Fruit fly (Drosophila melanogaster) whole organism, embryonic: Measurements from ENCODE around the gene Mybbp1A.

Experiments
- ATbp ChIP-seq: fragments of 200-800 bp; sonication (Bioruptor generic); optimal IDR thresholded peaks from 2 replicates; lab custom pipeline; 2017; ENCODE audit warnings: missing biosample characterization, mild to moderate bottlenecking, missing genetic modification characterization, missing genetic modification reagents
- ac ChIP-seq: fragments of 200-800 bp; sonication (Bioruptor generic); optimal IDR thresholded peaks from 3 replicates; lab custom pipeline; 2017; ENCODE audit warnings: missing biosample characterization, mild to moderate bottlenecking, missing genetic modification characterization
- jing ChIP-seq: fragments of 200-800 bp; sonication (Bioruptor generic); optimal IDR thresholded peaks from 2 replicates; lab custom pipeline; 2018; ENCODE audit warnings: missing biosample characterization, mild to moderate bottlenecking, missing genetic modification characterization
- onecut ChIP-seq: fragments of 200-800 bp; sonication (Bioruptor generic); IDR thresholded peaks from 2 replicates; pipeline ENCODE4 v1.3.6; 2022; ENCODE audit warnings: missing biosample characterization, missing genetic modification characterization

dm6 chrX:646395-647009 is 16.9 kb downstream of the Mybbp1A start:
- TF ChIP-seq jing (GFP tag; lab: Kevin White, UChicago) (no peak), ATbp (GFP tag; lab: Kevin White, UChicago) (no peak), ac (no peak), onecut (GFP tag; lab: Robert Waterston, UW) (no peak)
